Fruit fly (Drosophila melanogaster) whole organism: ENCODE results near the gene TotX.

Experiments used
- pan ChIP-seq: fragments of >200 bp; optimal IDR thresholded peaks from 2 replicates; lab custom pipeline; 2017
- psq ChIP-seq: fragments of >200 bp; optimal IDR thresholded peaks from 2 replicates; lab custom pipeline; 2017
- usp ChIP-seq: fragments of >200 bp; optimal IDR thresholded peaks from 2 replicates; lab custom pipeline; 2017; ENCODE audit warnings: missing biosample characterization, missing genetic modification characterization, mixed read lengths

- no peak for TF ChIP-seq psq (lab: Kevin White, UChicago)
- TF ChIP-seq pan (lab: Kevin White, UChicago) = no peak
- no peak for TF ChIP-seq usp
Measured at dm6 chr3R:20945463-20945862, 40.1 kb upstream of the TotX start, which contains the start of gene CG31191.
